Worm (Caenorhabditis elegans): Measurements from ENCODE around the gene srt-4.
"Not testable (repeated sequence)": the region's sequence is repeated elsewhere in the genome, so short reads cannot be mapped to it uniquely, and the experiment has no call there.

DNA sequence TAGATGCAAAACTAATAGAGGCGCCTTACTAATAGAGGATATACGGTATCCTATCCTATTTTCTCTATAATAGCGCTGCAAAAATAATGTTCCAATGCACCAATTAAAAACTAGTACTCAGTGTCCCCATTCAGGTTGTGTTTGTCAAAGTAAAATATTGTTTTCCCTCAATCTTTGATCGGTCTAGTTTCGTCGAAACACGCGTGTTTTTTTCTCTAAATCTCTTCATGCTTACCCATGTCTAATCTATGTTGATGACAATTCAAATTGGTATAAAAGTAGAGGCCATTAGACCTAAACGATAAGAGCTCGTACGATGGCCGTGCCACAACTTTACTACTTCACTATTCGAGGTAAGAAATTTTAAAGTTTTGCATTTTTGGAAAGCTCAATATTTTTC lies 16.3 kb upstream of the srt-4 start, which contains the start of gene gst-10:
- not testable (repeated sequence) for TF ChIP-seq snpc-4 (tag; optimal IDR thresholded peaks at IDR 0.05); zip-2 (tag; optimal IDR thresholded peaks at IDR 0.05); ama-1 (optimal IDR thresholded peaks at IDR 0.05); aha-1 (tag); nhr-11 (tag; optimal IDR thresholded peaks at IDR 0.05); skn-1 (tag; optimal IDR thresholded peaks at IDR 0.05); cey-2 (tag; optimal IDR thresholded peaks at IDR 0.05; ENCODE audit: borderline replicate concordance, insufficient read depth); nhr-76 (tag; optimal IDR thresholded peaks at IDR 0.05); snpc-1.2 (GFP tag; IDR thresholded peaks at IDR 0.05)
